Worm (Caenorhabditis elegans): ENCODE results near the gene T03F7.5.

- TF ChIP-seq dao-5 (tag; optimal IDR thresholded peaks at IDR 0.05) (no peak), W03F9.2 (tag; optimal IDR thresholded peaks at IDR 0.05) (no peak), him-1 (tag; optimal IDR thresholded peaks at IDR 0.05) (no peak)
Observed at ce11 chrV:11334193-11334592, 35.7 kb upstream of the T03F7.5 start, which contains the start of gene T02E9.6.
